Worm (Caenorhabditis elegans) whole organism, L1 larva: ENCODE results near the gene W08G11.5.

Source experiments
- aly-2 ChIP-seq: fragments of 150-350 bp; optimal IDR thresholded peaks from 2 replicates; lab custom pipeline; 2014; ENCODE audit warnings: missing biosample characterization, missing genetic modification characterization
- ama-1 ChIP-seq: fragments of 150-350 bp; optimal IDR thresholded peaks from 2 replicates; lab custom pipeline; 2014
- blmp-1 ChIP-seq: fragments of 150-350 bp; optimal IDR thresholded peaks from 2 replicates; lab custom pipeline; 2014; ENCODE audit warnings: missing biosample characterization, missing genetic modification characterization
- egl-27 ChIP-seq, 2 experiments: fragments of 150-350 bp in 1 of 2; sonication (generic microtip); optimal IDR thresholded peaks; 3 replicates each; lab custom pipeline; 2017 to 2018; ENCODE audit warnings: missing biosample characterization in 2 of 2, missing genetic modification characterization in 2 of 2, missing genetic modification reagents in 2 of 2
- elt-2 ChIP-seq: sonication (generic microtip); optimal IDR thresholded peaks from 2 replicates; lab custom pipeline; 2016; ENCODE audit warnings: missing genetic modification characterization, mild to moderate bottlenecking, inconsistent platforms, missing compliant biosample characterization, missing genetic modification reagents
- elt-3 ChIP-seq, 6 experiments: fragments of 150-350 bp in 1 of 6; sonication (generic microtip); optimal IDR thresholded peaks; 2 replicates each; lab custom pipeline; 2017 to 2018; ENCODE audit warnings: missing biosample characterization in 6 of 6, missing genetic modification characterization in 6 of 6, inconsistent platforms in 1 of 6
- lin-15B ChIP-seq: fragments of 150-350 bp; sonication (generic microtip); optimal IDR thresholded peaks from 3 replicates; lab custom pipeline; 2014; ENCODE audit warnings: missing biosample characterization, missing genetic modification characterization
- pax-3 ChIP-seq: fragments of 200-800 bp; sonication (Bioruptor generic); optimal IDR thresholded peaks from 2 replicates; lab custom pipeline; 2018; ENCODE audit warnings: mild to moderate bottlenecking, missing genetic modification characterization, moderate library complexity, missing compliant biosample characterization
- sptf-1 ChIP-seq: fragments of 150-350 bp; optimal IDR thresholded peaks from 2 replicates; lab custom pipeline; 2014; ENCODE audit warnings: missing biosample characterization, missing genetic modification characterization
- zag-1 ChIP-seq: fragments of 150-350 bp; optimal IDR thresholded peaks from 2 replicates; lab custom pipeline; 2014; ENCODE audit warnings: missing biosample characterization, missing genetic modification characterization
- zip-4 ChIP-seq: fragments of 200-800 bp; sonication (Bioruptor generic); optimal IDR thresholded peaks from 2 replicates; lab custom pipeline; 2018; ENCODE audit warnings: mild to moderate bottlenecking, missing genetic modification characterization, moderate library complexity, missing compliant biosample characterization

DNA sequence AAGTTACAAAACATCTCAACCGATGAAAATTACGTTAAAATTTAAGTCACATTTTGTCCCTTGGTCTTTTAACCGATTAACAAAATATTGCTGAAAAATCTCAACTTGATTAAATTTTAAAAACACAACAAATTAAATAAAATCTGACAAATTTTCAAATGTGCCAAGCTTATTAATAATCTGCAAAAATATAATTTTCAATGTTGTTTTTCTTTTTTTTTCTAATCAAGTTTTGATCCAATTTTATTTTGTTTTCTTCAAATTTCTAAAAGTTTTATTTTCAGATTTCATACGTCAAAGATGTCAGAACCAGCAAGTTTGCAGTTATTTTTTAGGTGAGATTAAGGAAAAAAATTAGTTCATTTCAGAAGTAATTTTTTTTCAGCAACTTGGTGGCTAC, 10.0 kb downstream of the W08G11.5 start, which contains the start of gene srw-87:
- TF ChIP-seq ama-1 (lab: Kevin White, UChicago) (no peak), aly-2 (tag; lab: Kevin White, UChicago) (no peak), blmp-1 (tag; lab: Kevin White, UChicago) (no peak), pax-3 (tag; lab: Kevin White, UChicago) (no peak), egl-27 (tag; optimal IDR thresholded peaks at IDR 0.05; lab: Kevin White, UChicago) (no peak), zip-4 (GFP tag; lab: Kevin White, UChicago) (no peak), sptf-1 (no peak), elt-3 (tag; optimal IDR thresholded peaks at IDR 0.05; lab: Kevin White, UChicago) (no peak), elt-2 (no peak), lin-15B (tag; lab: Kevin White, UChicago) (no peak), zag-1 (no peak)
